Fruit fly (Drosophila melanogaster): ENCODE results near the gene CG31404.

dm6 chr3R:19412434-19412833, 36.6 kb upstream of the CG31404 start, which contains the start of gene CG31221:
- no peak for TF ChIP-seq CG8478 (optimal IDR thresholded peaks at IDR 0.05)
- no peak for TF ChIP-seq usp (GFP tag; optimal IDR thresholded peaks at IDR 0.05)
